Worm (Caenorhabditis elegans) whole organism, late embryonic: ENCODE results near the gene F53F8.7.

ENCODE experiments used
- ceh-6 ChIP-seq: fragments of 200-800 bp; sonication (Bioruptor generic); optimal IDR thresholded peaks from 2 replicates; lab custom pipeline; 2018; ENCODE audit warnings: mild to moderate bottlenecking, missing genetic modification characterization, missing compliant biosample characterization
- nfya-1 ChIP-seq: sonication (generic microtip); optimal IDR thresholded peaks from 2 replicates; lab custom pipeline; 2017; ENCODE audit warnings: missing genetic modification characterization, mild to moderate bottlenecking, missing compliant biosample characterization, antibody characterized with exemption, moderate library complexity
- nhr-11 ChIP-seq: fragments of 150-350 bp; optimal IDR thresholded peaks from 2 replicates; lab custom pipeline; 2014; ENCODE audit warnings: missing biosample characterization, missing genetic modification characterization
- rnt-1 ChIP-seq: sonication (generic microtip); optimal IDR thresholded peaks from 2 replicates; lab custom pipeline; 2016; ENCODE audit warnings: missing genetic modification characterization, missing compliant biosample characterization
- tbx-2 ChIP-seq: sonication (generic microtip); optimal IDR thresholded peaks from 2 replicates; lab custom pipeline; 2016; ENCODE audit warnings: missing genetic modification characterization, missing compliant biosample characterization
- unc-55 ChIP-seq: sonication (generic microtip); optimal IDR thresholded peaks from 2 replicates; lab custom pipeline; 2017; ENCODE audit warnings: missing biosample characterization, missing genetic modification reagents, missing genetic modification characterization
- ztf-16 ChIP-seq: sonication (generic microtip); optimal IDR thresholded peaks from 2 replicates; lab custom pipeline; 2017; ENCODE audit warnings: missing genetic modification characterization, missing compliant biosample characterization

DNA sequence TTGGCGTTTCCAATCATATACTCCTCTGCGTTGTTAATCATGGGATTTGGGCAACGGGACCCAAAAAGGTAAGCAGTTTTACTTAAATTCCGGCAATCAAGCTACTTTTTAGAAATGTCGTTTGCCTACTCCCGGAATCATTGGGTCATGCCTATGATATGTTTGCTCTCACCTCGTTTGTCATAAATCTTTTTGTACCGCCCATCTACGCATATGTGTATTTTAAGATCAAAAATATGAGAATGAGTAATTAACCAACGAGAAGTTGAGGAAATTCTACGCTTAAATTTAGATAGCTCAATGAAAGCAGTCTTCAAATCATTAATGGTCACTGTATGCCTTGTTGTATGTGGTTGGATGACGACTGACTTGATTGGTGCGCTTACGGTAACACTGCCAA lies 15.9 kb downstream of the F53F8.7 start:
- TF ChIP-seq rnt-1 (no peak), tbx-2 (tag; lab: Kevin White, UChicago) (no peak), nhr-11 (tag; lab: Kevin White, UChicago) (no peak), ceh-6 (GFP tag; lab: Kevin White, UChicago) (no peak), ztf-16 (no peak), nfya-1 (tag; lab: Kevin White, UChicago) (no peak), unc-55 (GFP tag; lab: Kevin White, UChicago) (no peak)
